Worm (Caenorhabditis elegans) whole organism, young adult: ENCODE data around the gene Y17G7B.22.

Experiments
- dpl-1 ChIP-seq: fragments of 150-350 bp; optimal IDR thresholded peaks from 2 replicates; lab custom pipeline; 2014; ENCODE audit warnings: missing biosample characterization, missing genetic modification reagents, missing genetic modification characterization
- lsl-1 ChIP-seq: fragments of 200-800 bp; sonication (Bioruptor generic); optimal IDR thresholded peaks from 2 replicates; lab custom pipeline; 2018; ENCODE audit warnings: mild to moderate bottlenecking, missing genetic modification characterization, moderate library complexity, missing compliant biosample characterization

- TF ChIP-seq dpl-1 (GFP tag; lab: Kevin White, UChicago) (no peak), lsl-1 (GFP tag; lab: Kevin White, UChicago) (no peak)
These were observed 8.5 kb downstream of the Y17G7B.22 start for ce11 chrII:12076355-12076754.
